Worm (Caenorhabditis elegans): Measurements from ENCODE around the gene F21D5.6.

The F21D5.6 gene

ce11 chrIV:8754727-8755126 lies 13.5 kb upstream of the F21D5.6 start, which contains the start of gene elli-1:
elli-1 (minus strand) TSS chrIV:8754827.
- TF ChIP-seq dao-5 (tag; optimal IDR thresholded peaks at IDR 0.05) (no peak), him-1 (tag; optimal IDR thresholded peaks at IDR 0.05) (no peak), W03F9.2 (tag; optimal IDR thresholded peaks at IDR 0.05) (no peak)

ce11 chrIV:8754146-8754545 lies 13.0 kb upstream of the F21D5.6 start:
- TF ChIP-seq dao-5 (tag; optimal IDR thresholded peaks at IDR 0.05): no peak
- no peak for TF ChIP-seq him-1 (tag; optimal IDR thresholded peaks at IDR 0.05)
- no peak for TF ChIP-seq W03F9.2 (tag; optimal IDR thresholded peaks at IDR 0.05)

ce11 chrIV:8752492-8752891 lies 11.3 kb upstream of the F21D5.6 start:
- TF ChIP-seq dao-5 (tag; optimal IDR thresholded peaks at IDR 0.05) (no peak), W03F9.2 (tag; optimal IDR thresholded peaks at IDR 0.05) (no peak), him-1 (tag; optimal IDR thresholded peaks at IDR 0.05) (no peak)

ce11 chrIV:8748967-8749366 lies 7.8 kb upstream of the F21D5.6 start:
- TF ChIP-seq him-1 (tag; optimal IDR thresholded peaks at IDR 0.05) (no peak), W03F9.2 (tag; optimal IDR thresholded peaks at IDR 0.05) (no peak), dao-5 (tag; optimal IDR thresholded peaks at IDR 0.05) (no peak)

ce11 chrIV:8745591-8746302 lies 4.6 kb upstream of the F21D5.6 start, which contains the start of the genes F20C5.7 and parg-1:
F20C5.7 (minus strand) TSS chrIV:8745691.
parg-1 (plus strand) TSS chrIV:8746252.
- TF ChIP-seq dao-5 (tag; optimal IDR thresholded peaks at IDR 0.05): no peak

- TF ChIP-seq dao-5 (tag; optimal IDR thresholded peaks at IDR 0.05) (no peak), him-1 (tag; optimal IDR thresholded peaks at IDR 0.05) (no peak), W03F9.2 (tag; optimal IDR thresholded peaks at IDR 0.05) (peak; percentile 92)
Measured at ce11 chrIV:8743654-8744332, 2.6 kb upstream of the F21D5.6 start, which contains the start of gene F21D5.7. F21D5.7 (minus strand) TSS chrIV:8743704.

- TF ChIP-seq him-1 (tag; optimal IDR thresholded peaks at IDR 0.05) (no peak), dao-5 (tag; optimal IDR thresholded peaks at IDR 0.05) (no peak), W03F9.2 (tag; optimal IDR thresholded peaks at IDR 0.05) (no peak)
Measured at ce11 chrIV:8739926-8740325, 1.3 kb downstream of the F21D5.6 start, which contains the start of gene mrps-33. mrps-33 (minus strand) TSS chrIV:8740026.

ce11 chrIV:8739294-8739693 lies 1.9 kb downstream of the F21D5.6 start, which contains the start of gene F21D5.5:
F21D5.5 (minus strand) TSS chrIV:8739394.
- no peak for TF ChIP-seq him-1 (tag; optimal IDR thresholded peaks at IDR 0.05)
- TF ChIP-seq dao-5 (tag; optimal IDR thresholded peaks at IDR 0.05): no peak

ce11 chrIV:8737787-8738186 lies 3.4 kb downstream of the F21D5.6 start, which contains the start of gene F21D5.4:
F21D5.4 (plus strand) TSS chrIV:8738087.
- TF ChIP-seq W03F9.2 (tag; optimal IDR thresholded peaks at IDR 0.05): no peak
- no peak for TF ChIP-seq him-1 (tag; optimal IDR thresholded peaks at IDR 0.05)
- TF ChIP-seq dao-5 (tag; optimal IDR thresholded peaks at IDR 0.05): no peak

ce11 chrIV:8737354-8737753 lies 3.8 kb downstream of the F21D5.6 start:
- TF ChIP-seq dao-5 (tag; optimal IDR thresholded peaks at IDR 0.05) (no peak), him-1 (tag; optimal IDR thresholded peaks at IDR 0.05) (no peak), W03F9.2 (tag; optimal IDR thresholded peaks at IDR 0.05) (peak; percentile 10)

ce11 chrIV:8730469-8730868 lies 10.7 kb downstream of the F21D5.6 start, which contains the start of gene F21D5.3:
F21D5.3 (plus strand) TSS chrIV:8730815.
- TF ChIP-seq dao-5 (tag; optimal IDR thresholded peaks at IDR 0.05): no peak

ce11 chrIV:8729636-8730035 lies 11.6 kb downstream of the F21D5.6 start:
- TF ChIP-seq him-1 (tag; optimal IDR thresholded peaks at IDR 0.05) (no peak), W03F9.2 (tag; optimal IDR thresholded peaks at IDR 0.05) (no peak), dao-5 (tag; optimal IDR thresholded peaks at IDR 0.05) (no peak)

- TF ChIP-seq dao-5 (tag; optimal IDR thresholded peaks at IDR 0.05) (no peak), W03F9.2 (tag; optimal IDR thresholded peaks at IDR 0.05) (no peak), him-1 (tag; optimal IDR thresholded peaks at IDR 0.05) (no peak)
Measured at ce11 chrIV:8728122-8728521, 13.1 kb downstream of the F21D5.6 start, which contains the start of gene otub-3. otub-3 (plus strand) TSS chrIV:8728177.

- TF ChIP-seq W03F9.2 (tag; optimal IDR thresholded peaks at IDR 0.05) (no peak), dao-5 (tag; optimal IDR thresholded peaks at IDR 0.05) (no peak), him-1 (tag; optimal IDR thresholded peaks at IDR 0.05) (no peak)
Measured at ce11 chrIV:8725345-8725744, 15.8 kb downstream of the F21D5.6 start, which contains the start of gene pgm-3. pgm-3 (plus strand) TSS chrIV:8725722.

Data from whole organism, L4/young adult.